Worm (Caenorhabditis elegans) whole organism, young adult: Measurements from ENCODE around the gene F42G4.2.
A peak's percentile ranks its signal among the peaks of the same experiment; 100 is the strongest.
"Not testable (repeated sequence)": the region's sequence is repeated elsewhere in the genome, so short reads cannot be mapped to it uniquely, and the experiment has no call there.

Experiments
- B0035.1 ChIP-seq: sonication (generic microtip); optimal IDR thresholded peaks from 2 replicates; lab custom pipeline; 2016; ENCODE audit warnings: missing genetic modification characterization, mild to moderate bottlenecking, missing compliant biosample characterization, missing genotype, missing genetic modification reagents
- B0336.3 ChIP-seq: fragments of 200-800 bp; sonication (Bioruptor generic); IDR thresholded peaks from 2 replicates; pipeline ENCODE4 v1.3.6; 2022; ENCODE audit warnings: missing genetic modification characterization, missing compliant biosample characterization
- C17E4.6 ChIP-seq: fragments of 200-800 bp; sonication (Bioruptor generic); IDR thresholded peaks from 2 replicates; pipeline ENCODE4 v1.3.6; 2022; ENCODE audit warnings: missing genetic modification reagents, missing genetic modification characterization, missing compliant biosample characterization
- F33H1.4 ChIP-seq: fragments of 200-800 bp; sonication (Bioruptor generic); IDR thresholded peaks from 2 replicates; pipeline ENCODE4 v1.3.6; 2022; ENCODE audit warnings: missing genetic modification reagents, missing genetic modification characterization, missing compliant biosample characterization
- F57C9.4 ChIP-seq: sonication (generic microtip); optimal IDR thresholded peaks from 2 replicates; lab custom pipeline; 2017; ENCODE audit warnings: mild to moderate bottlenecking, missing genetic modification characterization, missing compliant biosample characterization
- K12H6.12 ChIP-seq: fragments of 200-800 bp; sonication (Bioruptor generic); optimal IDR thresholded peaks from 2 replicates; lab custom pipeline; 2018; ENCODE audit warnings: mild to moderate bottlenecking, missing genetic modification characterization, missing compliant biosample characterization
- Y67H2A.10 ChIP-seq: fragments of 200-800 bp; sonication (Bioruptor generic); conservative IDR thresholded peaks from 2 replicates; pipeline ENCODE4 v1.3.6; 2022; ENCODE audit warnings: missing genetic modification reagents, missing genetic modification characterization, missing compliant biosample characterization
- Y95B8A.8 ChIP-seq: fragments of 200-800 bp; sonication (Bioruptor generic); IDR thresholded peaks from 2 replicates; pipeline ENCODE4 v1.3.6; 2022; ENCODE audit warnings: missing genetic modification reagents, missing genetic modification characterization, missing compliant biosample characterization
- cebp-2 ChIP-seq: fragments of 200-800 bp; sonication (Bioruptor generic); IDR thresholded peaks from 2 replicates; pipeline ENCODE4 v1.3.6; 2022; ENCODE audit warnings: missing genetic modification characterization, missing compliant biosample characterization
- dpl-1 ChIP-seq: fragments of 150-350 bp; optimal IDR thresholded peaks from 2 replicates; lab custom pipeline; 2014; ENCODE audit warnings: missing biosample characterization, missing genetic modification reagents, missing genetic modification characterization
- efl-1 ChIP-seq: fragments of 150-350 bp; optimal IDR thresholded peaks from 2 replicates; lab custom pipeline; 2014; ENCODE audit warnings: missing biosample characterization, missing genetic modification reagents, missing genetic modification characterization
- fkh-3 ChIP-seq: sonication (generic microtip); optimal IDR thresholded peaks from 2 replicates; lab custom pipeline; 2016; ENCODE audit warnings: mild to moderate bottlenecking, missing genetic modification characterization, missing compliant biosample characterization
- hlh-26 ChIP-seq: fragments of 200-800 bp; sonication (Bioruptor generic); conservative IDR thresholded peaks from 2 replicates; pipeline ENCODE4 v1.3.6; 2022; ENCODE audit warnings: missing genetic modification reagents, missing genetic modification characterization, missing compliant biosample characterization
- hsf-1 ChIP-seq: fragments of 200-800 bp; sonication (Bioruptor generic); IDR thresholded peaks from 2 replicates; pipeline ENCODE4 v1.3.6; 2022; ENCODE audit warnings: missing genetic modification reagents, missing genetic modification characterization, missing compliant biosample characterization
- lin-35 ChIP-seq, 3 experiments: fragments of 150-350 bp in 2 of 3; sonication (generic microtip) in 1 of 3; optimal IDR thresholded peaks; 2 replicates each; lab custom pipeline; 2014 to 2018; ENCODE audit warnings: missing biosample characterization in 3 of 3, missing genetic modification characterization in 3 of 3, missing genetic modification reagents in 3 of 3
- lin-54 ChIP-seq: fragments of 200-800 bp; sonication (Bioruptor generic); optimal IDR thresholded peaks from 2 replicates; lab custom pipeline; 2018; ENCODE audit warnings: mild to moderate bottlenecking, missing genetic modification characterization, missing compliant biosample characterization
- lsl-1 ChIP-seq: fragments of 200-800 bp; sonication (Bioruptor generic); optimal IDR thresholded peaks from 2 replicates; lab custom pipeline; 2018; ENCODE audit warnings: mild to moderate bottlenecking, missing genetic modification characterization, moderate library complexity, missing compliant biosample characterization
- madf-6 ChIP-seq: fragments of 200-800 bp; sonication (Bioruptor generic); IDR thresholded peaks from 2 replicates; pipeline ENCODE4 v1.3.6; 2022; ENCODE audit warnings: missing genetic modification reagents, missing genetic modification characterization, missing compliant biosample characterization
- mxl-1 ChIP-seq: sonication (generic microtip); optimal IDR thresholded peaks from 2 replicates; lab custom pipeline; 2016; ENCODE audit warnings: missing genetic modification characterization, missing compliant biosample characterization
- nhr-120 ChIP-seq: fragments of 200-800 bp; sonication (Bioruptor generic); IDR thresholded peaks from 2 replicates; pipeline ENCODE4 v1.3.6; 2022; ENCODE audit warnings: missing genetic modification characterization, missing compliant biosample characterization
- nhr-80 ChIP-seq: sonication (generic microtip); optimal IDR thresholded peaks from 2 replicates; lab custom pipeline; 2016; ENCODE audit warnings: missing genetic modification characterization, missing compliant biosample characterization
- rpc-1 ChIP-seq, 2 experiments: fragments of 150-350 bp in 1 of 2; sonication (generic microtip) in 1 of 2; optimal IDR thresholded peaks; 2 replicates each; lab custom pipeline; 2014 to 2018; ENCODE audit warnings: missing biosample characterization in 1 of 2, missing genetic modification characterization in 1 of 2, missing genetic modification reagents in 1 of 2, missing genotype in 1 of 2
- snpc-4 ChIP-seq, 5 experiments: fragments of 150-350 bp in 1 of 5; sonication (generic microtip) in 4 of 5; optimal IDR thresholded peaks; 2 replicates each; lab custom pipeline; 2014 to 2018; ENCODE audit warnings: missing genetic modification characterization in 5 of 5, missing biosample characterization in 3 of 5, antibody characterized with exemption in 2 of 5, mild to moderate bottlenecking in 2 of 5, missing compliant biosample characterization in 2 of 5, missing genotype in 2 of 5, moderate library complexity in 2 of 5, missing genetic modification reagents in 1 of 5
- unc-62 ChIP-seq: fragments of 150-350 bp; optimal IDR thresholded peaks from 2 replicates; lab custom pipeline; 2014; ENCODE audit warnings: missing biosample characterization, missing genetic modification reagents, missing genetic modification characterization
- ztf-25 ChIP-seq: fragments of 200-800 bp; sonication (Bioruptor generic); IDR thresholded peaks from 2 replicates; pipeline ENCODE4 v1.3.6; 2022; ENCODE audit warnings: missing genetic modification reagents, missing genetic modification characterization, missing compliant biosample characterization
- ztf-26 ChIP-seq: sonication (generic microtip); optimal IDR thresholded peaks from 2 replicates; lab custom pipeline; 2017; ENCODE audit warnings: missing genetic modification characterization, missing compliant biosample characterization
- ztf-28 ChIP-seq: fragments of 200-800 bp; sonication (Bioruptor generic); IDR thresholded peaks from 2 replicates; pipeline ENCODE4 v1.3.6; 2022; ENCODE audit warnings: missing genetic modification reagents, missing genetic modification characterization, missing compliant biosample characterization

The F42G4.2 gene

ce11 chrII:13078848-13079428 lies 31.2 kb downstream of the F42G4.2 start, which contains the start of gene F42G4.6:
F42G4.6 (plus strand) TSS chrII:13079378.
- TF ChIP-seq hlh-26 (GFP tag; lab: Robert Waterston, UW) (no peak), nhr-80 (peak; percentile 65), fkh-3 (tag; lab: Kevin White, UChicago) (no peak), Y95B8A.8 (GFP tag; lab: Robert Waterston, UW) (no peak), B0336.3 (GFP tag; lab: Robert Waterston, UW) (no peak), unc-62 (GFP tag; lab: Kevin White, UChicago) (peak; percentile 16)

ce11 chrII:13080607-13081006 lies 32.9 kb downstream of the F42G4.2 start, which contains the start of gene Y81G3A.2:
Y81G3A.2 (plus strand) TSS chrII:13080907.
- TF ChIP-seq snpc-4 (GFP tag; optimal IDR thresholded peaks at IDR 0.05; lab: Kevin White, UChicago); snpc-4 (tag; optimal IDR thresholded peaks at IDR 0.05; lab: Kevin White, UChicago); nhr-120; K12H6.12 (tag; lab: Kevin White, UChicago): not testable (repeated sequence)

ce11 chrII:13082403-13082802 lies 34.7 kb downstream of the F42G4.2 start, which contains the start of gene Y81G3A.6:
Y81G3A.6 (minus strand) TSS chrII:13082503.
- not testable (repeated sequence) for TF ChIP-seq rpc-1 (optimal IDR thresholded peaks at IDR 0.05; lab: Kevin White, UChicago); rpc-1 (tag; optimal IDR thresholded peaks at IDR 0.05; lab: Kevin White, UChicago); B0035.1 (tag; lab: Kevin White, UChicago); ztf-26 (tag; lab: Kevin White, UChicago)
- TF ChIP-seq, all 124 proteins: peak for 0; not testable (repeated sequence) for 124

ce11 chrII:13083752-13084214 lies 36.1 kb downstream of the F42G4.2 start, which contains the start of the genes Y81G3A.1 and gcn-2:
Y81G3A.1 (minus strand) TSS chrII:13083926.
gcn-2 (plus strand) TSS chrII:13084164.
- TF ChIP-seq snpc-4 (GFP tag; optimal IDR thresholded peaks at IDR 0.05; lab: Kevin White, UChicago) (no peak), snpc-4 (tag; optimal IDR thresholded peaks at IDR 0.05; lab: Kevin White, UChicago) (peak in 1 of 4 experiments; percentile 11), dpl-1 (GFP tag; lab: Kevin White, UChicago) (peak; percentile 82), efl-1 (peak; percentile 76), madf-6 (GFP tag; lab: Robert Waterston, UW) (peak; percentile 42; the same call in 1 of the 2 replicates), lin-35 (GFP tag; optimal IDR thresholded peaks at IDR 0.05; lab: Kevin White, UChicago) (peak in 1 of 3 experiments; percentile 91), ztf-28 (GFP tag; lab: Robert Waterston, UW) (no peak), hsf-1 (GFP tag; lab: Robert Waterston, UW) (no peak), Y67H2A.10 (GFP tag; lab: Robert Waterston, UW) (no peak), F33H1.4 (GFP tag; lab: Robert Waterston, UW) (peak; percentile 14; the same call in 1 of the 2 replicates), lin-54 (peak; percentile 88)

ce11 chrII:13085951-13086350 lies 38.2 kb downstream of the F42G4.2 start:
- TF ChIP-seq ztf-25 (GFP tag; lab: Robert Waterston, UW) (no peak), cebp-2 (no peak), mxl-1 (tag; lab: Kevin White, UChicago) (no peak)
- TF ChIP-seq, all 124 proteins: peak for 0

- TF ChIP-seq C17E4.6 (GFP tag; lab: Robert Waterston, UW) (no peak), lsl-1 (GFP tag; lab: Kevin White, UChicago) (no peak), B0336.3 (GFP tag; lab: Robert Waterston, UW) (no peak), F57C9.4 (tag; lab: Kevin White, UChicago) (no peak)
Measured at ce11 chrII:13091123-13091522, 43.4 kb downstream of the F42G4.2 start, which contains the start of gene Y81G3A.4. Y81G3A.4 (plus strand) TSS chrII:13091423.
